Fruit fly (Drosophila melanogaster): Measurements from ENCODE around the gene aub.

Gene aub

DNA sequence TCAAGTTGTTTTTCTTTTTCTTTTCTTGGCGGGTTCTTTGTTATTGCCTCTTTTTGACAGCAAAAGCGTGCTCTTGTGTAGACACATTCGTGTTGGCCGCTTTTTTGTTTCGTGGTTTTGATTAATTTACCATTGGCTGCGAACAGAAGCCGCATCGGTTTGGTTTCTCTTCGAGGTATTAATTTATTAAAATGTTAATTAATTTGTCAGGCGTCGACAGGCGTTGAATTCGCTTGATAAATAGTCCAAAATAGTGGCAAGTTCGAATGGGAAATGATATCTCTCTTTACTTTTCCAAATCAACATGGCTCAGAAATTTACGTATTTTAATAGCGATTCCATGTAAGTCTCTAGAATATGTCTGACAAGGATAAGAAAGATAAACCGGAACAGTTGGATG, 33.2 kb upstream of the aub start, which contains the start of gene CG18666:
Gene CG18666, plus strand, starts transcription at position 301 of the 400 bp plus-strand sequence.
- TF ChIP-seq insv (optimal IDR thresholded peaks at IDR 0.05) (no peak), Myc (optimal IDR thresholded peaks at IDR 0.05) (no peak), psq (optimal IDR thresholded peaks at IDR 0.05) (no peak), Sin3A (optimal IDR thresholded peaks at IDR 0.05) (no peak), ttk (optimal IDR thresholded peaks at IDR 0.05) (no peak), h (optimal IDR thresholded peaks at IDR 0.05) (no peak)

DNA sequence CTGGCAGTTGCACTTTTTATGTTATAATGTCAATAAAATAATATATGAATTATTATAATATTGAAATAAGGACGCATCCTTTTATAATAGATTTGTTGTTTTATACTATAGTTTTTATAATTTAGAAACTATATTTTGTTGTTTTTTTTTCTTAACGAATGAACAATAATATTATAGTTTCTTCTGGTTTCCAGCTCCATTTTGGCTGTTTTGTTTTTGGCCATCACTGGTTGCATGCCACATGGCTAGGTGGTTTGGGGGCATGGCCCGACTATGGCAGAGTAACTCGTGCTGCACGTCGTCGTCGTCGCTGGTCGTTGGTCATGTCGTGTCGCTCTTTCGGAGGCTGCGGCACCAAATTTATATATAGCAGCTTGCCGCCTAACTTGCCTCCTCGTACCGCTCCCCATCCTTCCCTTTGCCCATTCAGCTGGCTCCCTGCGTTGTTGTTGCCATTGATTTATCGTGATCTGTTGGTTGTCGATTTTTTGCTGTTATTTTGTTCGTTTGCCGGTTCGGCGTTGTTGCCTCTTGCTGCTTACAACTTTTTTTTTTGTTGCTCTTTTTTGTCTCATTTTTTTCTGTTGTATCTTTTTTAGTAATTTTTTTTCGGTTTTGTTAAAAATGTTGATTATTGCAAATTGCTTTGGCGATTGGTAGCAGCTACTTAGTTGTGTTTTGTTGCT, 31.2 kb upstream of the aub start:
- TF ChIP-seq psq (optimal IDR thresholded peaks at IDR 0.05) (no peak), ttk (optimal IDR thresholded peaks at IDR 0.05) (no peak), Myc (optimal IDR thresholded peaks at IDR 0.05) (no peak), insv (optimal IDR thresholded peaks at IDR 0.05) (no peak), h (optimal IDR thresholded peaks at IDR 0.05) (no peak), Sin3A (optimal IDR thresholded peaks at IDR 0.05) (no peak)

dm6 chr2L:11027825-11028496, 26.7 kb upstream of the aub start:
- TF ChIP-seq ttk (optimal IDR thresholded peaks at IDR 0.05) (no peak), Myc (optimal IDR thresholded peaks at IDR 0.05) (no peak), psq (optimal IDR thresholded peaks at IDR 0.05) (no peak), h (optimal IDR thresholded peaks at IDR 0.05) (no peak), insv (optimal IDR thresholded peaks at IDR 0.05) (no peak), Sin3A (optimal IDR thresholded peaks at IDR 0.05) (no peak)

dm6 chr2L:11027213-11027612, 25.9 kb upstream of the aub start:
- TF ChIP-seq psq (optimal IDR thresholded peaks at IDR 0.05) (no peak), Myc (optimal IDR thresholded peaks at IDR 0.05) (no peak), insv (optimal IDR thresholded peaks at IDR 0.05) (no peak), Sin3A (optimal IDR thresholded peaks at IDR 0.05) (no peak), h (optimal IDR thresholded peaks at IDR 0.05) (no peak)

dm6 chr2L:11023875-11024274, 22.6 kb upstream of the aub start:
- no peak for TF ChIP-seq psq (optimal IDR thresholded peaks at IDR 0.05)
- TF ChIP-seq Sin3A (optimal IDR thresholded peaks at IDR 0.05) = no peak
- no peak for TF ChIP-seq Myc (optimal IDR thresholded peaks at IDR 0.05)
- no peak for TF ChIP-seq insv (optimal IDR thresholded peaks at IDR 0.05)
- no peak for TF ChIP-seq ttk (optimal IDR thresholded peaks at IDR 0.05)
- no peak for TF ChIP-seq h (optimal IDR thresholded peaks at IDR 0.05)

- no peak for TF ChIP-seq ttk (optimal IDR thresholded peaks at IDR 0.05)
- TF ChIP-seq psq (optimal IDR thresholded peaks at IDR 0.05) = no peak
- no peak for TF ChIP-seq Myc (optimal IDR thresholded peaks at IDR 0.05)
- TF ChIP-seq Sin3A (optimal IDR thresholded peaks at IDR 0.05) = no peak
- no peak for TF ChIP-seq insv (optimal IDR thresholded peaks at IDR 0.05)
- no peak for TF ChIP-seq h (optimal IDR thresholded peaks at IDR 0.05)
These were observed 21.5 kb upstream of the aub start for dm6 chr2L:11022804-11023203.

DNA sequence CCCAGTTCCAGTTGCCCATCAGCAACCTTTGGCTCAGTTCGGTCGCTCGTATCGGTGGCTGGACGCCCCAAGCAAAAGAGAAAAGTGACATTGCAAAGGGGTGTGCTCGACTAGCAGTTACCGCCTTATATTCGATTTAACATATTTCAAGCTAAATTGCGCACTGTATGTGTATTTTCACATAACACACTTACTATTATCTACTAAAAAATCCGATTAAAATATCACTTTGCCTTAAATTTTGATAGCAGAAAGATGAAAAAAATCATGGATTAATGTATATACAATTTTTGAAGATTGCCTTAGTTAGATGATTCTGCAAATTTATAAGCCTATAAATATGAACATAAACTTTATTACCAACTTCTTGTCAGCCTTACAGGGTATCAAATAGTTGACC, 20.3 kb upstream of the aub start:
- TF ChIP-seq h (optimal IDR thresholded peaks at IDR 0.05) (no peak), Myc (optimal IDR thresholded peaks at IDR 0.05) (no peak), insv (optimal IDR thresholded peaks at IDR 0.05) (no peak), psq (optimal IDR thresholded peaks at IDR 0.05) (no peak), ttk (optimal IDR thresholded peaks at IDR 0.05) (no peak), Sin3A (optimal IDR thresholded peaks at IDR 0.05) (no peak)

dm6 chr2L:11016695-11017094, 15.4 kb upstream of the aub start, which contains the start of gene CG14913:
Gene CG14913 (plus strand): TSS chr2L:11016995.
- TF ChIP-seq ttk (optimal IDR thresholded peaks at IDR 0.05) (no peak), psq (optimal IDR thresholded peaks at IDR 0.05) (no peak), h (optimal IDR thresholded peaks at IDR 0.05) (no peak), insv (optimal IDR thresholded peaks at IDR 0.05) (no peak), Myc (optimal IDR thresholded peaks at IDR 0.05) (no peak), Sin3A (optimal IDR thresholded peaks at IDR 0.05) (no peak)

dm6 chr2L:11015320-11015719, 14.0 kb upstream of the aub start, which contains the start of gene Acp32CD:
Gene Acp32CD (plus strand): TSS chr2L:11015620.
- TF ChIP-seq h (optimal IDR thresholded peaks at IDR 0.05) (no peak), Myc (optimal IDR thresholded peaks at IDR 0.05) (no peak), Sin3A (optimal IDR thresholded peaks at IDR 0.05) (no peak), ttk (optimal IDR thresholded peaks at IDR 0.05) (no peak), insv (optimal IDR thresholded peaks at IDR 0.05) (no peak), psq (optimal IDR thresholded peaks at IDR 0.05) (no peak)

dm6 chr2L:11014671-11015070, 13.4 kb upstream of the aub start:
- no peak for TF ChIP-seq h (optimal IDR thresholded peaks at IDR 0.05)
- TF ChIP-seq Sin3A (optimal IDR thresholded peaks at IDR 0.05) = no peak
- no peak for TF ChIP-seq psq (optimal IDR thresholded peaks at IDR 0.05)
- no peak for TF ChIP-seq Myc (optimal IDR thresholded peaks at IDR 0.05)
- TF ChIP-seq ttk (optimal IDR thresholded peaks at IDR 0.05) = no peak
- no peak for TF ChIP-seq insv (optimal IDR thresholded peaks at IDR 0.05)

dm6 chr2L:11014018-11014611, 12.8 kb upstream of the aub start:
- TF ChIP-seq psq (optimal IDR thresholded peaks at IDR 0.05) (no peak), insv (optimal IDR thresholded peaks at IDR 0.05) (no peak), Myc (optimal IDR thresholded peaks at IDR 0.05) (no peak), ttk (optimal IDR thresholded peaks at IDR 0.05) (no peak), h (optimal IDR thresholded peaks at IDR 0.05) (no peak), Sin3A (optimal IDR thresholded peaks at IDR 0.05) (no peak)

DNA sequence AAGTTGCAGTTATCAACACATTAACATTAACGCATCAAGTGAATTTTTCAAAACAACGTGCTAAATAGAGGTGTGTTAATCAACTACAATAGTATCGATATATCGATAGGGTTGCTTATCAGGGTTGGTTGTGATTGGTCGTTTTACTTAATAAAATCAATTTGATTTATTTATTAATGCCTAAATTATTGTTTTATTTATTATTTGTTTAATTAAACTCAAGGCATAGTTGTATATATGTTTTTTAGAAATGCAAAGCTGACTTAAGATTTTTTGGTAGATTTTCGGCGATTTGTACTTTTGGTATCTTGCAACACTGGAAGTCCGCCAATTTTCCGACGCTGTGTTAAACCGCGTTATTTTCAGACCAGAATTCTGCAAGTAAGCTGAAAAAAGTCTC, 9.7 kb upstream of the aub start, which contains the start of the genes Art8 and dUTPase:
Gene Art8, minus strand, starts transcription at position 88 of the 400 bp plus-strand sequence.
Gene dUTPase, plus strand, starts transcription at position 314 of the 400 bp plus-strand sequence.
- no peak for TF ChIP-seq ttk (optimal IDR thresholded peaks at IDR 0.05)
- no peak for TF ChIP-seq Myc (optimal IDR thresholded peaks at IDR 0.05)
- TF ChIP-seq psq (optimal IDR thresholded peaks at IDR 0.05) = no peak
- no peak for TF ChIP-seq h (optimal IDR thresholded peaks at IDR 0.05)
- TF ChIP-seq insv (optimal IDR thresholded peaks at IDR 0.05) = no peak
- TF ChIP-seq Sin3A (optimal IDR thresholded peaks at IDR 0.05) = no peak
